Worm (Caenorhabditis elegans) whole organism, late embryonic: Measurements from ENCODE around the gene F10C1.8.

Experiments used
- C08G9.2 ChIP-seq: sonication (generic microtip); optimal IDR thresholded peaks from 2 replicates; lab custom pipeline; 2016; ENCODE audit warnings: mild to moderate bottlenecking, missing genetic modification characterization, moderate library complexity, missing compliant biosample characterization
- K02D7.2 ChIP-seq: sonication (generic microtip); optimal IDR thresholded peaks from 2 replicates; lab custom pipeline; 2017; ENCODE audit warnings: mild to moderate bottlenecking, missing genetic modification characterization, missing compliant biosample characterization
- Y22D7AL.16 ChIP-seq: sonication (generic microtip); optimal IDR thresholded peaks from 2 replicates; lab custom pipeline; 2016; ENCODE audit warnings: missing genetic modification characterization, missing compliant biosample characterization
- ahr-1 ChIP-seq: sonication (generic microtip); optimal IDR thresholded peaks from 2 replicates; lab custom pipeline; 2016; ENCODE audit warnings: missing genetic modification characterization, missing compliant biosample characterization
- ceh-14 ChIP-seq: sonication (generic microtip); optimal IDR thresholded peaks from 2 replicates; lab custom pipeline; 2016; ENCODE audit warnings: missing genotype, missing genetic modification characterization, missing compliant biosample characterization
- ceh-18 ChIP-seq: sonication (generic microtip); optimal IDR thresholded peaks from 2 replicates; lab custom pipeline; 2016; ENCODE audit warnings: missing genetic modification characterization, missing compliant biosample characterization
- ceh-19 ChIP-seq: fragments of 200-800 bp; sonication (Bioruptor generic); optimal IDR thresholded peaks from 2 replicates; lab custom pipeline; 2018; ENCODE audit warnings: mild to moderate bottlenecking, missing genetic modification characterization, missing compliant biosample characterization
- ceh-2 ChIP-seq: sonication (generic microtip); optimal IDR thresholded peaks from 2 replicates; lab custom pipeline; 2016; ENCODE audit warnings: missing genotype, missing genetic modification characterization, missing compliant biosample characterization
- ceh-22 ChIP-seq: sonication (generic microtip); optimal IDR thresholded peaks from 2 replicates; lab custom pipeline; 2017; ENCODE audit warnings: missing biosample characterization, missing genetic modification characterization
- ceh-24 ChIP-seq: sonication (generic microtip); optimal IDR thresholded peaks from 2 replicates; lab custom pipeline; 2016; ENCODE audit warnings: mild to moderate bottlenecking, missing genetic modification characterization, missing compliant biosample characterization
- ceh-30 ChIP-seq: fragments of 150-350 bp; optimal IDR thresholded peaks from 2 replicates; lab custom pipeline; 2014; ENCODE audit warnings: missing biosample characterization, missing genetic modification characterization
- ceh-31 ChIP-seq: sonication (generic microtip); optimal IDR thresholded peaks from 2 replicates; lab custom pipeline; 2016; ENCODE audit warnings: missing genetic modification characterization, missing compliant biosample characterization
- ceh-34 ChIP-seq: sonication (generic microtip); optimal IDR thresholded peaks from 2 replicates; lab custom pipeline; 2016; ENCODE audit warnings: mild to moderate bottlenecking, missing genetic modification characterization, missing compliant biosample characterization
- ceh-48 ChIP-seq: sonication (generic microtip); optimal IDR thresholded peaks from 2 replicates; lab custom pipeline; 2016; ENCODE audit warnings: missing genetic modification characterization, inconsistent platforms, missing compliant biosample characterization
- ceh-6 ChIP-seq: fragments of 200-800 bp; sonication (Bioruptor generic); optimal IDR thresholded peaks from 2 replicates; lab custom pipeline; 2018; ENCODE audit warnings: mild to moderate bottlenecking, missing genetic modification characterization, missing compliant biosample characterization
- che-1 ChIP-seq: sonication (generic microtip); optimal IDR thresholded peaks from 2 replicates; lab custom pipeline; 2016; ENCODE audit warnings: mild to moderate bottlenecking, missing genetic modification characterization, missing compliant biosample characterization
- dve-1 ChIP-seq: sonication (generic microtip); optimal IDR thresholded peaks from 2 replicates; lab custom pipeline; 2017; ENCODE audit warnings: antibody characterized with exemption, mild to moderate bottlenecking, missing genetic modification characterization, missing compliant biosample characterization
- elt-2 ChIP-seq: sonication (generic microtip); optimal IDR thresholded peaks from 2 replicates; lab custom pipeline; 2016; ENCODE audit warnings: missing genetic modification reagents, missing genetic modification characterization, missing compliant biosample characterization
- elt-4 ChIP-seq: sonication (generic microtip); optimal IDR thresholded peaks from 2 replicates; lab custom pipeline; 2016; ENCODE audit warnings: missing genetic modification characterization, missing compliant biosample characterization
- ets-4 ChIP-seq: sonication (generic microtip); optimal IDR thresholded peaks from 2 replicates; lab custom pipeline; 2016; ENCODE audit warnings: missing genetic modification characterization, missing compliant biosample characterization
- fax-1 ChIP-seq: sonication (generic microtip); optimal IDR thresholded peaks from 2 replicates; lab custom pipeline; 2016; ENCODE audit warnings: missing genotype, missing genetic modification characterization, missing compliant biosample characterization
- fkh-10 ChIP-seq: fragments of 150-350 bp; optimal IDR thresholded peaks from 2 replicates; lab custom pipeline; 2014; ENCODE audit warnings: missing biosample characterization, missing genetic modification reagents, missing genetic modification characterization
- fkh-6 ChIP-seq: sonication (generic microtip); optimal IDR thresholded peaks from 2 replicates; lab custom pipeline; 2016; ENCODE audit warnings: missing genetic modification characterization, missing compliant biosample characterization
- gmeb-2 ChIP-seq: sonication (generic microtip); optimal IDR thresholded peaks from 2 replicates; lab custom pipeline; 2016; ENCODE audit warnings: missing genetic modification characterization, inconsistent platforms, missing compliant biosample characterization
- hlh-13 ChIP-seq: fragments of 200-800 bp; sonication (Bioruptor generic); optimal IDR thresholded peaks from 2 replicates; lab custom pipeline; 2018; ENCODE audit warnings: mild to moderate bottlenecking, missing genetic modification characterization, missing compliant biosample characterization
- hlh-30 ChIP-seq: sonication (generic microtip); optimal IDR thresholded peaks from 2 replicates; lab custom pipeline; 2017; ENCODE audit warnings: antibody characterized with exemption, missing genetic modification characterization, missing compliant biosample characterization; ENCODE audit not compliant: insufficient read depth
- hlh-6 ChIP-seq: sonication (generic microtip); optimal IDR thresholded peaks from 2 replicates; lab custom pipeline; 2016; ENCODE audit warnings: missing genotype, missing genetic modification characterization, missing compliant biosample characterization
- hlh-8 ChIP-seq: sonication (generic microtip); optimal IDR thresholded peaks from 2 replicates; lab custom pipeline; 2016; ENCODE audit warnings: missing genotype, missing genetic modification characterization, missing compliant biosample characterization
- mec-3 ChIP-seq: sonication (generic microtip); optimal IDR thresholded peaks from 2 replicates; lab custom pipeline; 2016; ENCODE audit warnings: borderline replicate concordance, missing genetic modification characterization, missing compliant biosample characterization
- nfya-1 ChIP-seq: sonication (generic microtip); optimal IDR thresholded peaks from 2 replicates; lab custom pipeline; 2017; ENCODE audit warnings: missing genetic modification characterization, mild to moderate bottlenecking, missing compliant biosample characterization, antibody characterized with exemption, moderate library complexity
- nhr-232 ChIP-seq: sonication (generic microtip); optimal IDR thresholded peaks from 2 replicates; lab custom pipeline; 2016; ENCODE audit warnings: missing genetic modification characterization, missing compliant biosample characterization
- odd-2 ChIP-seq: sonication (generic microtip); optimal IDR thresholded peaks from 2 replicates; lab custom pipeline; 2017; ENCODE audit warnings: antibody characterized with exemption, mild to moderate bottlenecking, missing genetic modification characterization, missing compliant biosample characterization
- pat-9 ChIP-seq: fragments of 200-800 bp; sonication (Bioruptor generic); optimal IDR thresholded peaks from 2 replicates; lab custom pipeline; 2018; ENCODE audit warnings: mild to moderate bottlenecking, missing genetic modification characterization, moderate library complexity, missing compliant biosample characterization
- pax-1 ChIP-seq: fragments of 150-350 bp; optimal IDR thresholded peaks from 2 replicates; lab custom pipeline; 2014; ENCODE audit warnings: missing biosample characterization, missing genetic modification characterization
- pha-2 ChIP-seq: sonication (generic microtip); optimal IDR thresholded peaks from 2 replicates; lab custom pipeline; 2017; ENCODE audit warnings: mild to moderate bottlenecking, missing genetic modification characterization, missing compliant biosample characterization
- pha-4 ChIP-seq: fragments of 150-350 bp; optimal IDR thresholded peaks from 2 replicates; lab custom pipeline; 2018; ENCODE audit warnings: missing biosample characterization, missing genetic modification reagents, missing genetic modification characterization
- pqm-1 ChIP-seq: sonication (generic microtip); optimal IDR thresholded peaks from 2 replicates; lab custom pipeline; 2016; ENCODE audit warnings: missing genetic modification characterization, missing compliant biosample characterization
- ref-2 ChIP-seq: sonication (generic microtip); optimal IDR thresholded peaks from 2 replicates; lab custom pipeline; 2016; ENCODE audit warnings: missing genetic modification characterization, missing compliant biosample characterization
- sox-2 ChIP-seq: fragments of 200-800 bp; sonication (Bioruptor generic); IDR thresholded peaks from 2 replicates; pipeline ENCODE4 v1.3.6; 2022; ENCODE audit warnings: missing genetic modification reagents, missing genetic modification characterization, missing compliant biosample characterization
- sox-4 ChIP-seq: sonication (generic microtip); optimal IDR thresholded peaks from 2 replicates; lab custom pipeline; 2017; ENCODE audit warnings: mild to moderate bottlenecking, missing genetic modification characterization, inconsistent platforms, missing compliant biosample characterization
- syd-9 ChIP-seq: sonication (generic microtip); optimal IDR thresholded peaks from 2 replicates; lab custom pipeline; 2016; ENCODE audit warnings: mild to moderate bottlenecking, missing genetic modification characterization, moderate library complexity, missing compliant biosample characterization
- ttx-3 ChIP-seq: sonication (generic microtip); optimal IDR thresholded peaks from 2 replicates; lab custom pipeline; 2016; ENCODE audit warnings: missing genetic modification reagents, missing genetic modification characterization, missing compliant biosample characterization
- unc-3 ChIP-seq, 2 experiments: fragments of 200-800 bp in 1 of 2; sonication (Bioruptor generic) in 1 of 2; sonication (generic microtip) in 1 of 2; conservative IDR thresholded peaks in 1 of 2; optimal IDR thresholded peaks in 1 of 2; 2 replicates each; pipeline versions ENCODE4 v1.3.6 to Lab custom; 2016 to 2022; ENCODE audit warnings: missing compliant biosample characterization in 2 of 2, missing genetic modification characterization in 2 of 2, missing genetic modification reagents in 1 of 2
- unc-42 ChIP-seq: sonication (generic microtip); optimal IDR thresholded peaks from 2 replicates; lab custom pipeline; 2016; ENCODE audit warnings: missing genotype, missing genetic modification characterization, missing compliant biosample characterization
- zip-5 ChIP-seq: sonication (generic microtip); optimal IDR thresholded peaks from 2 replicates; lab custom pipeline; 2016; ENCODE audit warnings: missing genetic modification characterization, missing compliant biosample characterization
- ztf-16 ChIP-seq: sonication (generic microtip); optimal IDR thresholded peaks from 2 replicates; lab custom pipeline; 2017; ENCODE audit warnings: missing genetic modification characterization, missing compliant biosample characterization

The F10C1.8 gene

ce11 chrII:5779866-5780265 is 25.6 kb downstream of the F10C1.8 start (continued):
- TF ChIP-seq elt-2 (tag; lab: Kevin White, UChicago) (no peak), unc-3 (GFP tag; conservative IDR thresholded peaks at IDR 0.05; lab: Robert Waterston, UW) (no peak), unc-3 (tag; optimal IDR thresholded peaks at IDR 0.05; lab: Kevin White, UChicago) (no peak), ttx-3 (tag; lab: Kevin White, UChicago) (no peak), che-1 (tag; lab: Kevin White, UChicago) (no peak), ceh-31 (peak; percentile 26), ceh-24 (tag; lab: Kevin White, UChicago) (no peak), hlh-8 (tag; lab: Kevin White, UChicago) (no peak), ceh-48 (tag; lab: Kevin White, UChicago) (peak; percentile 21), K02D7.2 (no peak), ref-2 (tag; lab: Kevin White, UChicago) (no peak), ztf-16 (tag; lab: Kevin White, UChicago) (no peak), ceh-18 (tag; lab: Kevin White, UChicago) (peak; percentile 46)

ce11 chrII:5781935-5782921 is 28.0 kb downstream of the F10C1.8 start, which contains the start of gene K05F1.6:
TSS of gene K05F1.6 (plus strand) at chrII:5782520.
- TF ChIP-seq pqm-1 (peak; percentile 44), hlh-30 (tag; lab: Kevin White, UChicago) (no peak), ceh-18 (tag; lab: Kevin White, UChicago) (peak; percentile 45), syd-9 (tag; lab: Kevin White, UChicago) (no peak), ttx-3 (tag; lab: Kevin White, UChicago) (peak; percentile 38), ceh-2 (peak; percentile 34), fkh-6 (tag; lab: Kevin White, UChicago) (no peak), odd-2 (tag; lab: Kevin White, UChicago) (peak; percentile 2), gmeb-2 (peak; percentile 55), ceh-30 (tag; lab: Kevin White, UChicago) (no peak), mec-3 (tag; lab: Kevin White, UChicago) (no peak), fax-1 (tag; lab: Kevin White, UChicago) (no peak), pha-4 (tag; lab: Kevin White, UChicago) (no peak), Y22D7AL.16 (peak; percentile 53), pha-2 (tag; lab: Kevin White, UChicago) (peak; percentile 48), ceh-48 (tag; lab: Kevin White, UChicago) (peak; percentile 31), ceh-19 (peak; percentile 73), unc-3 (GFP tag; conservative IDR thresholded peaks at IDR 0.05; lab: Robert Waterston, UW) (no peak; the same call in 1 of the 2 replicates), unc-3 (tag; optimal IDR thresholded peaks at IDR 0.05; lab: Kevin White, UChicago) (peak; percentile 9), nhr-232 (tag; lab: Kevin White, UChicago) (peak; percentile 49), ets-4 (tag; lab: Kevin White, UChicago) (peak; percentile 6), elt-2 (tag; lab: Kevin White, UChicago) (peak; percentile 90), sox-4 (tag; lab: Kevin White, UChicago) (peak; percentile 67), unc-42 (tag; lab: Kevin White, UChicago) (no peak), ceh-14 (tag; lab: Kevin White, UChicago) (peak; percentile 57), hlh-13 (GFP tag; lab: Kevin White, UChicago) (peak; percentile 39), zip-5 (tag; lab: Kevin White, UChicago) (no peak), ceh-22 (tag; lab: Kevin White, UChicago) (no peak), C08G9.2 (tag; lab: Kevin White, UChicago) (peak; percentile 54), pax-1 (tag; lab: Kevin White, UChicago) (no peak), nfya-1 (peak; percentile 40), pat-9 (tag; lab: Kevin White, UChicago) (peak; percentile 42), ceh-34 (peak; percentile 28), sox-2 (GFP tag; lab: Robert Waterston, UW) (no peak), ceh-6 (GFP tag; lab: Kevin White, UChicago) (peak; percentile 44), fkh-10 (GFP tag; lab: Kevin White, UChicago) (no peak), ceh-31 (peak; percentile 44), ahr-1 (tag; lab: Kevin White, UChicago) (no peak), K02D7.2 (peak; percentile 77), dve-1 (peak; percentile 73), elt-4 (tag; lab: Kevin White, UChicago) (no peak), hlh-6 (tag; lab: Kevin White, UChicago) (peak; percentile 68), hlh-8 (tag; lab: Kevin White, UChicago) (no peak)
